Fruit fly (Drosophila melanogaster): ENCODE results near the gene CG14022.

The CG14022 gene

dm6 chr2L:5342119-5342817, 13.6 kb upstream of the CG14022 start, which contains the start of gene Acsf2 (continued):
- TF ChIP-seq fd59A (GFP tag; optimal IDR thresholded peaks at IDR 0.05) (no peak), Ets21C (GFP tag; optimal IDR thresholded peaks at IDR 0.05) (peak; percentile 36), CG6854 (GFP tag; optimal IDR thresholded peaks at IDR 0.05) (no peak), CG32006 (GFP tag; optimal IDR thresholded peaks at IDR 0.05) (peak; percentile 89), CG7368 (GFP tag; optimal IDR thresholded peaks at IDR 0.05) (peak; percentile 36), topi (GFP tag; optimal IDR thresholded peaks at IDR 0.05) (peak; percentile 64), CG3032 (tag; optimal IDR thresholded peaks at IDR 0.05) (no peak), Eip93F (GFP tag; optimal IDR thresholded peaks at IDR 0.05) (no peak), Gug (GFP tag; IDR thresholded peaks at IDR 0.05) (peak; percentile 95), Hr4 (GFP tag; optimal IDR thresholded peaks at IDR 0.05) (peak; percentile 87), eg (GFP tag; IDR thresholded peaks at IDR 0.05) (peak; percentile 95), Eip75B (GFP tag; optimal IDR thresholded peaks at IDR 0.05) (peak; percentile 23), CG15336 (GFP tag; IDR thresholded peaks at IDR 0.05) (peak; percentile 97), CG8119 (GFP tag; IDR thresholded peaks at IDR 0.05) (peak; percentile 94), Met (GFP tag; optimal IDR thresholded peaks at IDR 0.05) (peak; percentile 39), CG4318 (GFP tag; optimal IDR thresholded peaks at IDR 0.05) (peak; percentile 72), CG11762 (GFP tag; optimal IDR thresholded peaks at IDR 0.05; ENCODE audit: insufficient read depth) (peak; percentile 30), dac (GFP tag; optimal IDR thresholded peaks at IDR 0.05) (peak; percentile 62), CG11294 (GFP tag; IDR thresholded peaks at IDR 0.05) (peak; percentile 97), CG16779 (tag; optimal IDR thresholded peaks at IDR 0.05) (peak; percentile 63)

dm6 chr2L:5341015-5341608, 12.4 kb upstream of the CG14022 start:
- TF ChIP-seq fkh (GFP tag; optimal IDR thresholded peaks at IDR 0.05), result peak; percentile 36
- TF ChIP-seq OdsH (GFP tag; optimal IDR thresholded peaks at IDR 0.05), result no peak
- no peak for TF ChIP-seq vri (GFP tag; optimal IDR thresholded peaks at IDR 0.05)
- TF ChIP-seq Eip75B (GFP tag; optimal IDR thresholded peaks at IDR 0.05), result no peak

dm6 chr2L:5338721-5339036, 10.0 kb upstream of the CG14022 start:
- no peak for TF ChIP-seq Sox102F (GFP tag; optimal IDR thresholded peaks at IDR 0.05)
- TF ChIP-seq Sox15 (GFP tag; optimal IDR thresholded peaks at IDR 0.05), result no peak
- TF ChIP-seq lz (GFP tag; optimal IDR thresholded peaks at IDR 0.05), result no peak
- no peak for TF ChIP-seq topi (GFP tag; optimal IDR thresholded peaks at IDR 0.05)
- no peak for TF ChIP-seq CG11902 (GFP tag; optimal IDR thresholded peaks at IDR 0.05)
- no peak for TF ChIP-seq CG32006 (GFP tag; optimal IDR thresholded peaks at IDR 0.05)
- no peak for TF ChIP-seq CG6163 (GFP tag; IDR thresholded peaks at IDR 0.05)
- no peak for TF ChIP-seq CG8632 (GFP tag; optimal IDR thresholded peaks at IDR 0.05)
- no peak for TF ChIP-seq CG8319 (GFP tag; optimal IDR thresholded peaks at IDR 0.05)
- TF ChIP-seq salr (GFP tag; optimal IDR thresholded peaks at IDR 0.05), result no peak
- no peak for TF ChIP-seq fkh (GFP tag; optimal IDR thresholded peaks at IDR 0.05)
- no peak for TF ChIP-seq Eip75B (GFP tag; optimal IDR thresholded peaks at IDR 0.05)
- no peak for TF ChIP-seq Hr38 (GFP tag; optimal IDR thresholded peaks at IDR 0.05)
- no peak for TF ChIP-seq CG9139 (GFP tag; optimal IDR thresholded peaks at IDR 0.05)
- no peak for TF ChIP-seq Blimp-1 (GFP tag; optimal IDR thresholded peaks at IDR 0.05)
- TF ChIP-seq CG1621 (tag; optimal IDR thresholded peaks at IDR 0.05), result no peak
- no peak for TF ChIP-seq OdsH (GFP tag; optimal IDR thresholded peaks at IDR 0.05)
- no peak for TF ChIP-seq pdm3 (GFP tag; optimal IDR thresholded peaks at IDR 0.05)
- TF ChIP-seq Met (GFP tag; optimal IDR thresholded peaks at IDR 0.05), result no peak
